Worm (Caenorhabditis elegans): ENCODE results near the gene baz-2.

Gene baz-2

ce11 chrIII:7655932-7656331, at the start of gene baz-2:
Gene baz-2 (minus strand): TSS chrIII:7656032.
- TF ChIP-seq unc-62 (GFP tag; optimal IDR thresholded peaks at IDR 0.05): no peak

ce11 chrIII:7703474-7703873, 47.6 kb upstream of the baz-2 start:
- no peak for TF ChIP-seq unc-62 (GFP tag; optimal IDR thresholded peaks at IDR 0.05)

ce11 chrIII:7694274-7694673, 38.4 kb upstream of the baz-2 start, which contains the start of gene C18H2.5:
Gene C18H2.5 (minus strand): TSS chrIII:7694374.
- TF ChIP-seq unc-62 (GFP tag; optimal IDR thresholded peaks at IDR 0.05): no peak

- TF ChIP-seq unc-62 (GFP tag; optimal IDR thresholded peaks at IDR 0.05): no peak
Measured at ce11 chrIII:7692287-7692686, 36.5 kb upstream of the baz-2 start.

- TF ChIP-seq unc-62 (GFP tag; optimal IDR thresholded peaks at IDR 0.05): no peak
Measured at ce11 chrIII:7672411-7672810, 16.6 kb upstream of the baz-2 start.

- TF ChIP-seq unc-62 (GFP tag; optimal IDR thresholded peaks at IDR 0.05): no peak
Measured at ce11 chrIII:7665928-7666327, 10.1 kb upstream of the baz-2 start.

ce11 chrIII:7661978-7662377, 6.1 kb upstream of the baz-2 start, which contains the start of gene lido-18:
Gene lido-18 (plus strand): TSS chrIII:7662278.
- no peak for TF ChIP-seq unc-62 (GFP tag; optimal IDR thresholded peaks at IDR 0.05)

ce11 chrIII:7661162-7661561, 5.3 kb upstream of the baz-2 start:
- no peak for TF ChIP-seq unc-62 (GFP tag; optimal IDR thresholded peaks at IDR 0.05)

ce11 chrIII:7659440-7659839, 3.6 kb upstream of the baz-2 start:
- no peak for TF ChIP-seq unc-62 (GFP tag; optimal IDR thresholded peaks at IDR 0.05)

- TF ChIP-seq unc-62 (GFP tag; optimal IDR thresholded peaks at IDR 0.05): no peak
Measured at ce11 chrIII:7656474-7656873, 642 bp upstream of the baz-2 start, which contains the start of gene ZK783.7. Gene ZK783.7 (plus strand): TSS chrIII:7656719.

- no peak for TF ChIP-seq unc-62 (GFP tag; optimal IDR thresholded peaks at IDR 0.05)
Measured at ce11 chrIII:7655498-7655897, 334 bp downstream of the baz-2 start.

ce11 chrIII:7648841-7649240, 7.0 kb downstream of the baz-2 start:
- TF ChIP-seq unc-62 (GFP tag; optimal IDR thresholded peaks at IDR 0.05): no peak

ce11 chrIII:7645075-7645474, 10.8 kb downstream of the baz-2 start:
- TF ChIP-seq unc-62 (GFP tag; optimal IDR thresholded peaks at IDR 0.05): no peak

ce11 chrIII:7643902-7644641, 11.8 kb downstream of the baz-2 start:
- no peak for TF ChIP-seq unc-62 (GFP tag; optimal IDR thresholded peaks at IDR 0.05)

ce11 chrIII:7643084-7643483, 12.7 kb downstream of the baz-2 start, which contains the start of gene upp-1:
Gene upp-1 (minus strand): TSS chrIII:7643101.
- no peak for TF ChIP-seq unc-62 (GFP tag; optimal IDR thresholded peaks at IDR 0.05)

ce11 chrIII:7642015-7642414, 13.8 kb downstream of the baz-2 start:
- TF ChIP-seq unc-62 (GFP tag; optimal IDR thresholded peaks at IDR 0.05): no peak

ce11 chrIII:7641337-7641736, 14.5 kb downstream of the baz-2 start:
- TF ChIP-seq unc-62 (GFP tag; optimal IDR thresholded peaks at IDR 0.05): no peak

ce11 chrIII:7625086-7625485, 30.7 kb downstream of the baz-2 start, which contains the start of gene fbn-1:
Gene fbn-1 (plus strand): TSS chrIII:7625386.
- TF ChIP-seq unc-62 (GFP tag; optimal IDR thresholded peaks at IDR 0.05): no peak

Data from whole organism, dauer.